Worm (Caenorhabditis elegans) whole organism, young adult: Measurements from ENCODE around the gene ins-8.

Experiments
- B0019.2 ChIP-seq: fragments of 200-800 bp; sonication (Bioruptor generic); conservative IDR thresholded peaks from 2 replicates; pipeline ENCODE4 v1.3.6; 2022; ENCODE audit warnings: missing genetic modification reagents, missing genetic modification characterization, missing compliant biosample characterization
- C06A6.2 ChIP-seq: fragments of 200-800 bp; sonication (Bioruptor generic); conservative IDR thresholded peaks from 2 replicates; pipeline ENCODE4 v1.3.6; 2022; ENCODE audit warnings: missing genetic modification characterization, missing compliant biosample characterization
- D2030.7 ChIP-seq: fragments of 200-800 bp; sonication (Bioruptor generic); IDR thresholded peaks from 2 replicates; pipeline ENCODE4 v1.3.6; 2022; ENCODE audit warnings: missing genetic modification reagents, missing genetic modification characterization, missing compliant biosample characterization
- F22D6.2 ChIP-seq: sonication (generic microtip); optimal IDR thresholded peaks from 2 replicates; lab custom pipeline; 2016; ENCODE audit warnings: mild to moderate bottlenecking, missing genetic modification characterization, missing compliant biosample characterization
- F23B12.7 ChIP-seq: sonication (generic microtip); optimal IDR thresholded peaks from 2 replicates; lab custom pipeline; 2017; ENCODE audit warnings: missing genetic modification characterization, mild to moderate bottlenecking, missing compliant biosample characterization, antibody characterized with exemption, moderate library complexity; ENCODE audit not compliant: insufficient read depth
- F37B4.10 ChIP-seq: fragments of 200-800 bp; sonication (Bioruptor generic); IDR thresholded peaks from 2 replicates; pipeline ENCODE4 v1.3.6; 2022; ENCODE audit warnings: missing genetic modification characterization, missing compliant biosample characterization
- F39B2.1 ChIP-seq: fragments of 200-800 bp; sonication (Bioruptor generic); IDR thresholded peaks from 2 replicates; pipeline ENCODE4 v1.3.6; 2022; ENCODE audit warnings: missing genetic modification reagents, missing genetic modification characterization, missing compliant biosample characterization
- F57A8.1 ChIP-seq: fragments of 200-800 bp; sonication (Bioruptor generic); optimal IDR thresholded peaks from 2 replicates; lab custom pipeline; 2018; ENCODE audit warnings: mild to moderate bottlenecking, missing genetic modification characterization, moderate library complexity, missing compliant biosample characterization
- K11D2.4 ChIP-seq: fragments of 200-800 bp; sonication (Bioruptor generic); IDR thresholded peaks from 2 replicates; pipeline ENCODE4 v1.3.6; 2022; ENCODE audit warnings: missing genetic modification reagents, missing genetic modification characterization, missing compliant biosample characterization
- Y67H2A.10 ChIP-seq: fragments of 200-800 bp; sonication (Bioruptor generic); conservative IDR thresholded peaks from 2 replicates; pipeline ENCODE4 v1.3.6; 2022; ENCODE audit warnings: missing genetic modification reagents, missing genetic modification characterization, missing compliant biosample characterization
- Y79H2A.3 ChIP-seq: fragments of 200-800 bp; sonication (Bioruptor generic); conservative IDR thresholded peaks from 2 replicates; pipeline ENCODE4 v1.3.6; 2022; ENCODE audit warnings: missing genetic modification reagents, missing genetic modification characterization, missing compliant biosample characterization
- attf-3 ChIP-seq: fragments of 200-800 bp; sonication (Bioruptor generic); conservative IDR thresholded peaks from 2 replicates; pipeline ENCODE4 v1.3.6; 2022; ENCODE audit warnings: missing genetic modification reagents, missing genetic modification characterization, missing compliant biosample characterization
- attf-6 ChIP-seq: fragments of 200-800 bp; sonication (Bioruptor generic); IDR thresholded peaks from 2 replicates; pipeline ENCODE4 v1.3.6; 2022; ENCODE audit warnings: missing genetic modification reagents, missing genetic modification characterization, missing compliant biosample characterization
- ccch-3 ChIP-seq: fragments of 200-800 bp; sonication (Bioruptor generic); optimal IDR thresholded peaks from 2 replicates; lab custom pipeline; 2018; ENCODE audit warnings: mild to moderate bottlenecking, missing genetic modification characterization, missing compliant biosample characterization
- cebp-1 ChIP-seq, 2 experiments: fragments of 200-800 bp in 1 of 2; sonication (Bioruptor generic) in 1 of 2; sonication (generic microtip) in 1 of 2; IDR thresholded peaks in 1 of 2; optimal IDR thresholded peaks in 1 of 2; 2 replicates each; pipeline versions ENCODE4 v1.3.6 to Lab custom; 2017 to 2022; ENCODE audit warnings: missing compliant biosample characterization in 2 of 2, missing genetic modification characterization in 2 of 2, mild to moderate bottlenecking in 1 of 2, missing genetic modification reagents in 1 of 2, moderate library complexity in 1 of 2
- ceh-100 ChIP-seq: fragments of 200-800 bp; sonication (Bioruptor generic); IDR thresholded peaks from 2 replicates; pipeline ENCODE4 v1.3.6; 2022; ENCODE audit warnings: missing genetic modification reagents, missing genetic modification characterization, missing compliant biosample characterization
- ceh-91 ChIP-seq: fragments of 200-800 bp; sonication (Bioruptor generic); IDR thresholded peaks from 2 replicates; pipeline ENCODE4 v1.3.6; 2022; ENCODE audit warnings: missing genetic modification reagents, missing genetic modification characterization, missing compliant biosample characterization
- die-1 ChIP-seq: sonication (generic microtip); optimal IDR thresholded peaks from 2 replicates; lab custom pipeline; 2016; ENCODE audit warnings: missing genotype, mild to moderate bottlenecking, missing genetic modification characterization, missing compliant biosample characterization
- dpl-1 ChIP-seq: fragments of 150-350 bp; optimal IDR thresholded peaks from 2 replicates; lab custom pipeline; 2014; ENCODE audit warnings: missing biosample characterization, missing genetic modification reagents, missing genetic modification characterization
- egrh-3 ChIP-seq: fragments of 200-800 bp; sonication (Bioruptor generic); IDR thresholded peaks from 2 replicates; pipeline ENCODE4 v1.3.6; 2022; ENCODE audit warnings: missing genetic modification reagents, missing genetic modification characterization, missing compliant biosample characterization
- fkh-3 ChIP-seq: sonication (generic microtip); optimal IDR thresholded peaks from 2 replicates; lab custom pipeline; 2016; ENCODE audit warnings: mild to moderate bottlenecking, missing genetic modification characterization, missing compliant biosample characterization
- gei-17 ChIP-seq: fragments of 200-800 bp; sonication (Bioruptor generic); optimal IDR thresholded peaks from 2 replicates; lab custom pipeline; 2018; ENCODE audit warnings: mild to moderate bottlenecking, missing genetic modification characterization, missing compliant biosample characterization
- hmg-1.2 ChIP-seq: fragments of 200-800 bp; sonication (Bioruptor generic); IDR thresholded peaks from 2 replicates; pipeline ENCODE4 v1.3.6; 2022; ENCODE audit warnings: missing genetic modification reagents, missing genetic modification characterization, missing compliant biosample characterization
- hmg-20 ChIP-seq: fragments of 200-800 bp; sonication (Bioruptor generic); IDR thresholded peaks from 2 replicates; pipeline ENCODE4 v1.3.6; 2022; ENCODE audit warnings: missing genetic modification reagents, missing genetic modification characterization, missing compliant biosample characterization
- hrde-1 ChIP-seq: sonication (generic microtip); optimal IDR thresholded peaks from 2 replicates; lab custom pipeline; 2016; ENCODE audit warnings: missing genetic modification characterization, mild to moderate bottlenecking, missing compliant biosample characterization, moderate library complexity, missing genotype, missing genetic modification reagents, borderline replicate concordance
- lin-40 ChIP-seq: sonication (generic microtip); optimal IDR thresholded peaks from 2 replicates; lab custom pipeline; 2016; ENCODE audit warnings: missing genetic modification characterization, mild to moderate bottlenecking, missing compliant biosample characterization, missing genotype, missing genetic modification reagents
- lin-54 ChIP-seq: fragments of 200-800 bp; sonication (Bioruptor generic); optimal IDR thresholded peaks from 2 replicates; lab custom pipeline; 2018; ENCODE audit warnings: mild to moderate bottlenecking, missing genetic modification characterization, missing compliant biosample characterization
- lsl-1 ChIP-seq: fragments of 200-800 bp; sonication (Bioruptor generic); optimal IDR thresholded peaks from 2 replicates; lab custom pipeline; 2018; ENCODE audit warnings: mild to moderate bottlenecking, missing genetic modification characterization, moderate library complexity, missing compliant biosample characterization
- madf-3 ChIP-seq: fragments of 200-800 bp; sonication (Bioruptor generic); IDR thresholded peaks from 2 replicates; pipeline ENCODE4 v1.3.6; 2022; ENCODE audit warnings: missing genetic modification reagents, missing genetic modification characterization, missing compliant biosample characterization
- madf-6 ChIP-seq: fragments of 200-800 bp; sonication (Bioruptor generic); IDR thresholded peaks from 2 replicates; pipeline ENCODE4 v1.3.6; 2022; ENCODE audit warnings: missing genetic modification reagents, missing genetic modification characterization, missing compliant biosample characterization
- mcd-1 ChIP-seq: fragments of 200-800 bp; sonication (Bioruptor generic); IDR thresholded peaks from 2 replicates; pipeline ENCODE4 v1.3.6; 2022; ENCODE audit warnings: missing genetic modification reagents, missing genetic modification characterization, missing compliant biosample characterization
- mxl-1 ChIP-seq: sonication (generic microtip); optimal IDR thresholded peaks from 2 replicates; lab custom pipeline; 2016; ENCODE audit warnings: missing genetic modification characterization, missing compliant biosample characterization
- nfya-2 ChIP-seq: fragments of 200-800 bp; sonication (Bioruptor generic); IDR thresholded peaks from 2 replicates; pipeline ENCODE4 v1.3.6; 2022; ENCODE audit warnings: missing genetic modification reagents, missing genetic modification characterization, missing compliant biosample characterization
- nfyb-1 ChIP-seq: fragments of 200-800 bp; sonication (Bioruptor generic); IDR thresholded peaks from 2 replicates; pipeline ENCODE4 v1.3.6; 2022; ENCODE audit warnings: missing genetic modification reagents, missing genetic modification characterization, missing compliant biosample characterization
- nhr-179 ChIP-seq: sonication (generic microtip); optimal IDR thresholded peaks from 2 replicates; lab custom pipeline; 2016; ENCODE audit warnings: mild to moderate bottlenecking, missing genetic modification characterization, missing compliant biosample characterization
- nhr-80 ChIP-seq: sonication (generic microtip); optimal IDR thresholded peaks from 2 replicates; lab custom pipeline; 2016; ENCODE audit warnings: missing genetic modification characterization, missing compliant biosample characterization
- rcor-1 ChIP-seq: fragments of 200-800 bp; sonication (Bioruptor generic); IDR thresholded peaks from 2 replicates; pipeline ENCODE4 v1.3.6; 2022; ENCODE audit warnings: missing genetic modification reagents, missing genetic modification characterization, missing compliant biosample characterization
- sea-2 ChIP-seq: fragments of 200-800 bp; sonication (Bioruptor generic); IDR thresholded peaks from 2 replicates; pipeline ENCODE4 v1.3.6; 2022; ENCODE audit warnings: missing genetic modification characterization, missing compliant biosample characterization
- snpc-3.4 ChIP-seq: sonication (generic microtip); optimal IDR thresholded peaks from 2 replicates; lab custom pipeline; 2017; ENCODE audit warnings: missing genetic modification characterization, mild to moderate bottlenecking, missing compliant biosample characterization, antibody characterized with exemption, moderate library complexity, missing genotype, missing genetic modification reagents
- snpc-4 ChIP-seq, 5 experiments: fragments of 150-350 bp in 1 of 5; sonication (generic microtip) in 4 of 5; optimal IDR thresholded peaks; 2 replicates each; lab custom pipeline; 2014 to 2018; ENCODE audit warnings: missing genetic modification characterization in 5 of 5, missing biosample characterization in 3 of 5, antibody characterized with exemption in 2 of 5, mild to moderate bottlenecking in 2 of 5, missing compliant biosample characterization in 2 of 5, missing genotype in 2 of 5, moderate library complexity in 2 of 5, missing genetic modification reagents in 1 of 5
- xnd-1 ChIP-seq: sonication (generic microtip); optimal IDR thresholded peaks from 2 replicates; lab custom pipeline; 2016; ENCODE audit warnings: missing genotype, missing genetic modification reagents, missing genetic modification characterization, missing compliant biosample characterization
- ztf-26 ChIP-seq: sonication (generic microtip); optimal IDR thresholded peaks from 2 replicates; lab custom pipeline; 2017; ENCODE audit warnings: missing genetic modification characterization, missing compliant biosample characterization

ins-8 gene

ce11 chrIV:9706704-9707197 is 26.0 kb upstream of the ins-8 start, which contains the start of the genes dcaf-1 and dph-3:
Gene dcaf-1, minus strand, starts transcription at chrIV:9706723.
Gene dph-3, plus strand, starts transcription at chrIV:9707147.
- no peak for TF ChIP-seq K11D2.4 (GFP tag; lab: Robert Waterston, UW)
- no peak for TF ChIP-seq F39B2.1
- TF ChIP-seq lsl-1 (GFP tag; lab: Kevin White, UChicago), result peak; percentile 73

ce11 chrIV:9699062-9699461 is 18.3 kb upstream of the ins-8 start:
- TF ChIP-seq ceh-91 (GFP tag; lab: Robert Waterston, UW), result no peak
- no peak for TF ChIP-seq nhr-179 (tag; lab: Kevin White, UChicago)
- TF ChIP-seq lin-54, result no peak
- peak; percentile 62 for TF ChIP-seq nhr-80 (tag; lab: Kevin White, UChicago)
- no peak for TF ChIP-seq B0019.2 (GFP tag; lab: Robert Waterston, UW)
- TF ChIP-seq fkh-3, result no peak

- TF ChIP-seq snpc-3.4 (tag; lab: Kevin White, UChicago), result no peak
- TF ChIP-seq nhr-179 (tag; lab: Kevin White, UChicago), result no peak
- no peak for TF ChIP-seq dpl-1 (GFP tag; lab: Kevin White, UChicago)
- TF ChIP-seq nfyb-1, result no peak
- TF ChIP-seq gei-17 (GFP tag; lab: Kevin White, UChicago), result no peak
- no peak for TF ChIP-seq hmg-1.2 (GFP tag; lab: Robert Waterston, UW)
- TF ChIP-seq Y67H2A.10, result no peak
Observed at ce11 chrIV:9697869-9698268, 17.1 kb upstream of the ins-8 start.

ce11 chrIV:9696513-9696912 is 15.8 kb upstream of the ins-8 start:
- TF ChIP-seq snpc-4 (GFP tag; optimal IDR thresholded peaks at IDR 0.05; lab: Kevin White, UChicago) (no peak), snpc-4 (tag; optimal IDR thresholded peaks at IDR 0.05; lab: Kevin White, UChicago) (no peak), ceh-100 (GFP tag; lab: Robert Waterston, UW) (no peak), rcor-1 (GFP tag; lab: Robert Waterston, UW) (no peak), ccch-3 (GFP tag; lab: Kevin White, UChicago) (no peak), Y79H2A.3 (GFP tag; lab: Robert Waterston, UW) (no peak), F37B4.10 (GFP tag; lab: Robert Waterston, UW) (no peak), hrde-1 (tag; lab: Kevin White, UChicago) (peak; percentile 42), cebp-1 (GFP tag; IDR thresholded peaks at IDR 0.05; lab: Robert Waterston, UW) (no peak), cebp-1 (tag; optimal IDR thresholded peaks at IDR 0.05; lab: Kevin White, UChicago) (no peak), sea-2 (GFP tag; lab: Robert Waterston, UW) (no peak), attf-3 (GFP tag; lab: Robert Waterston, UW) (no peak), mcd-1 (no peak), egrh-3 (no peak), madf-6 (GFP tag; lab: Robert Waterston, UW) (peak; percentile 32; the same call in 1 of the 2 replicates)

- no peak for TF ChIP-seq hmg-20 (GFP tag; lab: Robert Waterston, UW)
- TF ChIP-seq nfya-2 (GFP tag; lab: Robert Waterston, UW), result no peak
- no peak for TF ChIP-seq D2030.7 (GFP tag; lab: Robert Waterston, UW)
- TF ChIP-seq ceh-100 (GFP tag; lab: Robert Waterston, UW), result no peak
- no peak for TF ChIP-seq C06A6.2 (GFP tag; lab: Robert Waterston, UW)
- no peak for TF ChIP-seq F22D6.2 (tag; lab: Kevin White, UChicago)
- TF ChIP-seq F57A8.1, result no peak
- no peak for TF ChIP-seq madf-3
- TF ChIP-seq die-1 (tag; lab: Kevin White, UChicago), result no peak
- no peak for TF ChIP-seq xnd-1 (tag; lab: Kevin White, UChicago)
- TF ChIP-seq ztf-26 (tag; lab: Kevin White, UChicago), result no peak
- TF ChIP-seq F23B12.7 (tag; lab: Kevin White, UChicago), result no peak
- TF ChIP-seq attf-6 (GFP tag; lab: Robert Waterston, UW), result no peak
- TF ChIP-seq mxl-1 (tag; lab: Kevin White, UChicago), result no peak
- TF ChIP-seq lin-40 (tag; lab: Kevin White, UChicago), result no peak
Observed at ce11 chrIV:9692874-9693273, 12.1 kb upstream of the ins-8 start, which contains the start of gene twk-9. Gene twk-9, plus strand, starts transcription at chrIV:9693174.
